Worm (Caenorhabditis elegans): Measurements from ENCODE around the gene ZK616.5.

- TF ChIP-seq lim-7 (GFP tag; IDR thresholded peaks at IDR 0.05) (no peak), ceh-82 (tag; optimal IDR thresholded peaks at IDR 0.05) (no peak), lsy-2 (tag; optimal IDR thresholded peaks at IDR 0.05) (no peak), ztf-11 (tag; optimal IDR thresholded peaks at IDR 0.05) (no peak), fos-1 (tag; optimal IDR thresholded peaks at IDR 0.05) (no peak), sdz-12 (GFP tag; optimal IDR thresholded peaks at IDR 0.05) (no peak), nhr-28 (tag; optimal IDR thresholded peaks at IDR 0.05) (no peak), pqm-1 (tag; optimal IDR thresholded peaks at IDR 0.05) (no peak), saeg-2 (GFP tag; IDR thresholded peaks at IDR 0.05) (no peak), lin-39 (tag; optimal IDR thresholded peaks at IDR 0.05) (no peak), ZK546.5 (tag; optimal IDR thresholded peaks at IDR 0.05) (no peak), snpc-4 (tag; optimal IDR thresholded peaks at IDR 0.05) (no peak)
These were observed 1.8 kb upstream of the ZK616.5 start for ce11 chrIV:5389951-5390350.
